Worm (Caenorhabditis elegans) whole organism, young adult: Measurements from ENCODE around the gene W09D10.4.

Source experiments
- F23B12.7 ChIP-seq: sonication (generic microtip); optimal IDR thresholded peaks from 2 replicates; lab custom pipeline; 2017; ENCODE audit warnings: missing genetic modification characterization, mild to moderate bottlenecking, missing compliant biosample characterization, antibody characterized with exemption, moderate library complexity; ENCODE audit not compliant: insufficient read depth
- F57A8.1 ChIP-seq: fragments of 200-800 bp; sonication (Bioruptor generic); optimal IDR thresholded peaks from 2 replicates; lab custom pipeline; 2018; ENCODE audit warnings: mild to moderate bottlenecking, missing genetic modification characterization, moderate library complexity, missing compliant biosample characterization
- attf-3 ChIP-seq: fragments of 200-800 bp; sonication (Bioruptor generic); conservative IDR thresholded peaks from 2 replicates; pipeline ENCODE4 v1.3.6; 2022; ENCODE audit warnings: missing genetic modification reagents, missing genetic modification characterization, missing compliant biosample characterization
- dox-1 ChIP-seq: fragments of 200-800 bp; sonication (Bioruptor generic); IDR thresholded peaks from 2 replicates; pipeline ENCODE4 v1.3.6; 2022; ENCODE audit warnings: missing genetic modification reagents, missing genetic modification characterization, missing compliant biosample characterization
- hsf-1 ChIP-seq: fragments of 200-800 bp; sonication (Bioruptor generic); IDR thresholded peaks from 2 replicates; pipeline ENCODE4 v1.3.6; 2022; ENCODE audit warnings: missing genetic modification reagents, missing genetic modification characterization, missing compliant biosample characterization
- mel-28 ChIP-seq: sonication (generic microtip); optimal IDR thresholded peaks from 2 replicates; lab custom pipeline; 2016; ENCODE audit warnings: borderline replicate concordance, mild to moderate bottlenecking, missing genetic modification characterization, missing compliant biosample characterization
- tlf-1 ChIP-seq: fragments of 200-800 bp; sonication (Bioruptor generic); optimal IDR thresholded peaks from 2 replicates; lab custom pipeline; 2018; ENCODE audit warnings: mild to moderate bottlenecking, missing genetic modification characterization, missing compliant biosample characterization

Gene W09D10.4

DNA sequence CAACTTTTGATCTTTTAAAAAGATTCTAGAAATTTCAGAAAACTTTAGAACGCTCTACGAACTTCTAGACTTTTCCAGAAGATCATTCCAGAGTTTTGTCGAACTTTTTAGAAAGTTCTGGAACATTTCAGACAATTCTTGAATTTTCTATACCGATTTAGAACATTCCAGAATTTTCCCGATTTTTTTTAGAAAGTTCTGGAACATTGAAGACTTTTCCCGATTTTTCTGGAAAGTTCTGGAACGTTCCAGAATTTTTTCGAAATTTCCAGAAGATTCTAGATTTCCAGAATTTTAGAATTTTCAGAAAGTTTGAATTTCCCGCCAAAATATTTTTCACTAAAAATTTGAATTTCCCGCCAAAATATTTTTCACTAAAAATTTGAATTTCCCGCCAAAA lies 37.9 kb downstream of the W09D10.4 start:
- peak; percentile 94 for TF ChIP-seq hsf-1

DNA sequence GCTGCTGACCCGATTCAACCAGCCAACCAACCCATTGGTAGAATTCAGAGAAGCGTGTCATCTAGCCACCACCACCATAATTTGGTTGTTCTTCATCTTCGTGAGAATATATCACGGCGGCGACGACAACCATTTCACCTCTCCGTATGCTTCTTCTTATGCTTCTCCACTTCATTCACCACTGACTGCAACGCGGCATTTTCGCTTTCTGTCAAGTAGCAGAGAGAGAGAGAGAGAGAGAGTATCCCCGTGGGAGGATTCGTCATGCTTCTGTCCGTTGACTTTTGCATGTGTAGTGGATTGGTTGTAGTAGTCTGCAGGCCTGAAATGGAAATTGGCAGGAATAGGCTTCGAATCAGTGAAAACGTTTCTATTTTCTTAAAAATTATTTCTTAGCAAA lies 44.1 kb downstream of the W09D10.4 start:
- TF ChIP-seq mel-28 (tag; lab: Kevin White, UChicago), result no peak
- TF ChIP-seq, all 124 proteins: peak for 0

DNA sequence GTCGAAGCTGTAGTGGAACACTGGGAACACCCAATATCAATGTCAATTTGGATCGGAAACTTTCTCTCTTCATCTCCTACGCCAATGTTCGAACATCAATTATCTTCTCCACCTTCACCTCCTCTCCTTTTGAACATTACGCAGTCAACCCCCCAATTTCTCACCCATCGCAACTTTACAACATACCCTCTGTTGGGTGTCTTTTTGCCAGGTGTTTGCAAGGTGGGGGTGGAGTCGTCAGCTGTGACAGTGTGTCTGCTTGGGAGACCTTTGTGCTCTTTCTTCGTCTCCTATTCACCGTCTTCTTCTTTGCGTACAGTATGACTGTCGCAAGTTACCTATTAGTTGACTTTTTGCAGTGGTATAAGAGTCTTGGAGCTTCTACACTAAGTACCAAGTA lies 49.4 kb downstream of the W09D10.4 start:
- no peak for TF ChIP-seq attf-3 (GFP tag; lab: Robert Waterston, UW)
- TF ChIP-seq F23B12.7, result no peak
- no peak for TF ChIP-seq dox-1 (GFP tag; lab: Robert Waterston, UW)
- TF ChIP-seq F57A8.1, result no peak
- no peak for TF ChIP-seq tlf-1 (GFP tag; lab: Kevin White, UChicago)
